Fruit fly (Drosophila melanogaster) whole organism, embryonic: ENCODE data around the gene Syx13.

Experiments used
- Asciz ChIP-seq: fragments of 200-800 bp; sonication (Bioruptor generic); optimal IDR thresholded peaks from 2 replicates; lab custom pipeline; 2017; ENCODE audit warnings: missing biosample characterization, mild to moderate bottlenecking, missing genetic modification characterization, missing genetic modification reagents
- Awh ChIP-seq: fragments of 200-800 bp; sonication (Bioruptor generic); IDR thresholded peaks from 2 replicates; pipeline ENCODE4, ENCODE4 v1.3.6; 2022; ENCODE audit warnings: missing biosample characterization, missing genetic modification characterization
- Bdp1 ChIP-seq: fragments of 200-800 bp; sonication (Bioruptor generic); optimal IDR thresholded peaks from 3 replicates; lab custom pipeline; 2016; ENCODE audit warnings: missing biosample characterization, missing genetic modification characterization
- CG11696 ChIP-seq: fragments of 200-800 bp; sonication (Bioruptor generic); IDR thresholded peaks from 2 replicates; pipeline ENCODE4 v1.3.6; 2022; ENCODE audit warnings: missing biosample characterization, missing genetic modification characterization
- CG16813 ChIP-seq: fragments of 200-800 bp; sonication (Bioruptor generic); IDR thresholded peaks from 3 replicates; pipeline ENCODE4 v1.3.6; 2022; ENCODE audit warnings: missing biosample characterization, missing genetic modification characterization; ENCODE audit not compliant: partially characterized antibody
- CG17361 ChIP-seq: fragments of 200-800 bp; sonication (Bioruptor generic); IDR thresholded peaks from 3 replicates; pipeline ENCODE4 v1.3.6; 2022; ENCODE audit warnings: missing biosample characterization, missing genetic modification characterization
- CG2129 ChIP-seq: fragments of 200-800 bp; sonication (Bioruptor generic); IDR thresholded peaks from 2 replicates; pipeline ENCODE4 v1.3.6; 2022; ENCODE audit warnings: missing biosample characterization, missing genetic modification characterization; ENCODE audit not compliant: partially characterized antibody
- CG2202 ChIP-seq: fragments of 200-800 bp; sonication (Bioruptor generic); optimal IDR thresholded peaks from 2 replicates; lab custom pipeline; 2018; ENCODE audit warnings: missing biosample characterization, mild to moderate bottlenecking, missing genetic modification characterization
- CG2678 ChIP-seq: fragments of 200-800 bp; sonication (Bioruptor generic); optimal IDR thresholded peaks from 3 replicates; lab custom pipeline; 2019; ENCODE audit warnings: missing biosample characterization, mild to moderate bottlenecking, missing genetic modification characterization, moderate library complexity
- CG2875 ChIP-seq: fragments of 200-800 bp; sonication (Bioruptor generic); optimal IDR thresholded peaks from 2 replicates; lab custom pipeline; 2017; ENCODE audit warnings: missing biosample characterization, mild to moderate bottlenecking, missing genetic modification characterization, missing genetic modification reagents
- CG32532 ChIP-seq: fragments of 200-800 bp; sonication (Bioruptor generic); IDR thresholded peaks from 2 replicates; pipeline ENCODE4 v1.3.6; 2022; ENCODE audit warnings: missing biosample characterization, missing genetic modification characterization
- CG4328 ChIP-seq: fragments of 200-800 bp; sonication (Bioruptor generic); optimal IDR thresholded peaks from 3 replicates; lab custom pipeline; 2017; ENCODE audit warnings: missing biosample characterization, missing genetic modification reagents, missing genetic modification characterization
- CG6175 ChIP-seq: fragments of 200-800 bp; sonication (Bioruptor generic); IDR thresholded peaks from 3 replicates; pipeline ENCODE4 v1.3.6; 2022; ENCODE audit warnings: missing biosample characterization, missing genetic modification characterization
- CG6254 ChIP-seq: fragments of 200-800 bp; sonication (Bioruptor generic); optimal IDR thresholded peaks from 3 replicates; lab custom pipeline; 2017; ENCODE audit warnings: mild to moderate bottlenecking, missing biosample characterization, missing genetic modification reagents, missing genetic modification characterization
- CG6791 ChIP-seq: fragments of 200-800 bp; sonication (Bioruptor generic); IDR thresholded peaks from 3 replicates; pipeline ENCODE4 v1.3.6; 2022; ENCODE audit warnings: missing biosample characterization, missing genetic modification characterization; ENCODE audit not compliant: partially characterized antibody
- CG8089 ChIP-seq: fragments of 200-800 bp; sonication (Bioruptor generic); optimal IDR thresholded peaks from 3 replicates; lab custom pipeline; 2016; ENCODE audit warnings: missing biosample characterization, missing genetic modification characterization
- CG8359 ChIP-seq: fragments of 200-800 bp; sonication (Bioruptor generic); optimal IDR thresholded peaks from 2 replicates; lab custom pipeline; 2017; ENCODE audit warnings: missing biosample characterization, mild to moderate bottlenecking, missing genetic modification characterization, borderline replicate concordance
- CG8478 ChIP-seq: fragments of >200 bp; optimal IDR thresholded peaks from 2 replicates; lab custom pipeline; 2018
- CG8765 ChIP-seq: fragments of 200-800 bp; sonication (Bioruptor generic); IDR thresholded peaks from 2 replicates; pipeline ENCODE4 v1.3.6; 2022; ENCODE audit warnings: missing biosample characterization, missing genetic modification characterization
- CHES-1-like ChIP-seq: fragments of 200-800 bp; sonication (Bioruptor generic); optimal IDR thresholded peaks from 2 replicates; lab custom pipeline; 2016; ENCODE audit warnings: missing biosample characterization, missing genetic modification characterization
- H15 ChIP-seq: fragments of 200-800 bp; sonication (Bioruptor generic); IDR thresholded peaks from 3 replicates; pipeline ENCODE4 v1.3.6; 2022; ENCODE audit warnings: missing biosample characterization, missing genetic modification characterization
- HLH3B ChIP-seq: fragments of 200-800 bp; sonication (Bioruptor generic); IDR thresholded peaks from 2 replicates; pipeline ENCODE4 v1.3.6; 2022; ENCODE audit warnings: missing biosample characterization, missing genetic modification characterization
- HLH54F ChIP-seq: fragments of 200-800 bp; sonication (Bioruptor generic); optimal IDR thresholded peaks from 3 replicates; lab custom pipeline; 2016; ENCODE audit warnings: missing biosample characterization, missing genetic modification characterization
- HmgD ChIP-seq: fragments of 200-800 bp; sonication (Bioruptor generic); optimal IDR thresholded peaks from 3 replicates; lab custom pipeline; 2016; ENCODE audit warnings: missing biosample characterization, missing genetic modification characterization
- Mad ChIP-seq: fragments of 200-800 bp; sonication (Bioruptor generic); optimal IDR thresholded peaks from 2 replicates; lab custom pipeline; 2016; ENCODE audit warnings: missing biosample characterization, missing genetic modification characterization
- Mes4 ChIP-seq: fragments of 200-800 bp; sonication (Bioruptor generic); optimal IDR thresholded peaks from 2 replicates; lab custom pipeline; 2016; ENCODE audit warnings: missing biosample characterization, missing genetic modification characterization
- Nf-YA ChIP-seq: fragments of 200-800 bp; sonication (Bioruptor generic); IDR thresholded peaks from 2 replicates; pipeline ENCODE4 v1.3.6; 2022; ENCODE audit warnings: missing biosample characterization, missing genetic modification characterization
- Nf-YB ChIP-seq: fragments of 200-800 bp; sonication (Bioruptor generic); optimal IDR thresholded peaks from 3 replicates; lab custom pipeline; 2019; ENCODE audit warnings: missing biosample characterization, mild to moderate bottlenecking, missing genetic modification characterization, moderate library complexity
- Pdp1 ChIP-seq, 2 experiments: fragments of 200-800 bp; sonication (Bioruptor generic); optimal IDR thresholded peaks; 3 replicates each; lab custom pipeline; 2016; ENCODE audit warnings: missing biosample characterization in 2 of 2, missing genetic modification characterization in 2 of 2, mild to moderate bottlenecking in 1 of 2, moderate library complexity in 1 of 2
- Ptx1 ChIP-seq: fragments of 200-800 bp; sonication (Bioruptor generic); IDR thresholded peaks from 2 replicates; pipeline ENCODE4 v1.3.6; 2022; ENCODE audit warnings: missing biosample characterization, missing genetic modification characterization
- Sry-β ChIP-seq: fragments of 200-800 bp; sonication (Bioruptor generic); optimal IDR thresholded peaks from 2 replicates; lab custom pipeline; 2018; ENCODE audit warnings: missing biosample characterization, mild to moderate bottlenecking, missing genetic modification characterization, moderate library complexity
- ap ChIP-seq: fragments of 200-800 bp; sonication (Bioruptor generic); IDR thresholded peaks from 2 replicates; pipeline ENCODE4 v1.3.6; 2022; ENCODE audit warnings: missing biosample characterization, missing genetic modification characterization
- bsh ChIP-seq, 2 experiments: fragments of 200-800 bp; sonication (Bioruptor generic); optimal IDR thresholded peaks; 2 replicates each; lab custom pipeline; 2017 to 2018; ENCODE audit warnings: mild to moderate bottlenecking in 2 of 2, missing biosample characterization in 2 of 2, missing genetic modification characterization in 2 of 2, moderate library complexity in 1 of 2
- danr ChIP-seq: fragments of 200-800 bp; sonication (Bioruptor generic); IDR thresholded peaks from 2 replicates; pipeline ENCODE4 v1.3.6; 2022; ENCODE audit warnings: missing biosample characterization, missing genetic modification characterization
- hb ChIP-seq: fragments of 200-800 bp; sonication (Bioruptor generic); IDR thresholded peaks from 3 replicates; pipeline ENCODE4 v1.3.6; 2022; ENCODE audit warnings: missing biosample characterization, missing genetic modification characterization; ENCODE audit not compliant: partially characterized antibody
- hbn ChIP-seq: fragments of 200-800 bp; sonication (Bioruptor generic); IDR thresholded peaks from 2 replicates; pipeline ENCODE4 v1.3.6; 2022; ENCODE audit warnings: missing biosample characterization, missing genetic modification characterization; ENCODE audit not compliant: partially characterized antibody
- hth ChIP-seq: fragments of >200 bp; optimal IDR thresholded peaks from 2 replicates; lab custom pipeline; 2017; ENCODE audit warnings: inconsistent platforms
- jumu ChIP-seq: fragments of 200-800 bp; sonication (Bioruptor generic); optimal IDR thresholded peaks from 3 replicates; lab custom pipeline; 2016; ENCODE audit warnings: missing biosample characterization, missing genetic modification characterization
- lilli ChIP-seq: fragments of 200-800 bp; sonication (Bioruptor generic); optimal IDR thresholded peaks from 3 replicates; lab custom pipeline; 2016; ENCODE audit warnings: missing biosample characterization, missing genetic modification characterization
- mld ChIP-seq: fragments of 200-800 bp; sonication (Bioruptor generic); IDR thresholded peaks from 3 replicates; pipeline ENCODE4 v1.3.6; 2022; ENCODE audit warnings: missing biosample characterization, missing genetic modification characterization; ENCODE audit not compliant: partially characterized antibody
- peb ChIP-seq: fragments of 200-800 bp; sonication (Bioruptor generic); IDR thresholded peaks from 2 replicates; pipeline ENCODE4 v1.3.6; 2022; ENCODE audit warnings: missing biosample characterization, missing genetic modification characterization
- phol ChIP-seq: fragments of 200-800 bp; sonication (Bioruptor generic); optimal IDR thresholded peaks from 3 replicates; lab custom pipeline; 2018; ENCODE audit warnings: missing biosample characterization, mild to moderate bottlenecking, missing genetic modification characterization, moderate library complexity
- pita ChIP-seq: fragments of 200-800 bp; sonication (Bioruptor generic); optimal IDR thresholded peaks from 2 replicates; lab custom pipeline; 2017; ENCODE audit warnings: missing biosample characterization, mild to moderate bottlenecking, missing genetic modification characterization
- prd ChIP-seq, 3 experiments: fragments of >200 bp in 2 of 3; fragments of 200-800 bp in 1 of 3; sonication (Bioruptor generic) in 1 of 3; optimal IDR thresholded peaks in 2 of 3; IDR thresholded peaks in 1 of 3; 2 replicates in 2 of 3; 3 replicates in 1 of 3; pipeline versions ENCODE4 v1.3.6 to Lab custom; 2017 to 2022; ENCODE audit warnings: missing biosample characterization in 1 of 3, missing genetic modification characterization in 1 of 3
- pzg ChIP-seq: fragments of 200-800 bp; sonication (Bioruptor generic); optimal IDR thresholded peaks from 3 replicates; lab custom pipeline; 2018; ENCODE audit warnings: missing biosample characterization, mild to moderate bottlenecking, missing genetic modification characterization, moderate library complexity
- sc ChIP-seq, 3 experiments: fragments of >200 bp in 2 of 3; fragments of 200-800 bp in 1 of 3; sonication (Bioruptor generic) in 1 of 3; optimal IDR thresholded peaks; 2 replicates in 2 of 3; 3 replicates in 1 of 3; lab custom pipeline; 2017; ENCODE audit warnings: mild to moderate bottlenecking in 1 of 3, missing biosample characterization in 1 of 3, missing genetic modification characterization in 1 of 3, missing genetic modification reagents in 1 of 3
- sim ChIP-seq: fragments of 200-800 bp; sonication (Bioruptor generic); IDR thresholded peaks from 2 replicates; pipeline ENCODE4 v1.3.6; 2022; ENCODE audit warnings: missing biosample characterization, missing genetic modification characterization
- sisA ChIP-seq: fragments of 200-800 bp; sonication (Bioruptor generic); IDR thresholded peaks from 2 replicates; pipeline ENCODE4 v1.3.6; 2022; ENCODE audit warnings: missing biosample characterization, missing genetic modification characterization
- slp2 ChIP-seq: fragments of 200-800 bp; sonication (Bioruptor generic); optimal IDR thresholded peaks from 2 replicates; lab custom pipeline; 2016; ENCODE audit warnings: missing biosample characterization, missing genetic modification characterization
- tin ChIP-seq: fragments of 200-800 bp; sonication (Bioruptor generic); optimal IDR thresholded peaks from 3 replicates; lab custom pipeline; 2016; ENCODE audit warnings: missing biosample characterization, missing genetic modification characterization
- yki ChIP-seq: fragments of >200 bp; optimal IDR thresholded peaks from 3 replicates; lab custom pipeline; 2018

Gene Syx13

DNA sequence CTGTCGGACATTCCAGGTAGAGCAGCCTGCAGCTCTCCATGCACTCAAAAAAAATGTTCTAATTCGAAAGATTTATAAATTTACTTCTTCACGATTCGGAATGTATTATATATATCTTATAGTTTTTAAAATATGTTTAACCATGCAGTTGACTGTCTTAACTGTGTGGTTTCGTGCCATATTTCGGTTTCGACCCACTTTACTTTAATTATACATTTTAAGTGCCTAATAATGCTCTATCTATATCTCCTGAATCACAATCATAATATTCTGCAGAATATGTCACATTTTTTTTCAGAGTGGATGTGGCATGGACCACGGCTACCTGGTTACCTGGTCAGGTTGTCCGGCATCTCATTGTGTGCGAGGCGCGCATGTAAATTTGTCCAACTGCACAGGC lies 5.4 kb downstream of the Syx13 start (continued):
- TF ChIP-seq bsh (GFP tag; optimal IDR thresholded peaks at IDR 0.05; lab: Kevin White, UChicago) (no peak), CG2678 (no peak), CG17361 (no peak), jumu (no peak), CG2129 (GFP tag; lab: Robert Waterston, UW) (no peak), CG11696 (GFP tag; lab: Robert Waterston, UW) (no peak), Asciz (GFP tag; lab: Kevin White, UChicago) (no peak), CG2875 (no peak), danr (GFP tag; lab: Robert Waterston, UW) (no peak), CG6254 (GFP tag; lab: Kevin White, UChicago) (no peak), yki (lab: Kevin White, UChicago) (no peak), Sry-β (no peak), tin (no peak), lilli (GFP tag; lab: Kevin White, UChicago) (no peak), Mes4 (GFP tag; lab: Kevin White, UChicago) (no peak), sim (no peak), pzg (GFP tag; lab: Kevin White, UChicago) (no peak), CG4328 (GFP tag; lab: Kevin White, UChicago) (no peak), CG2202 (tag; lab: Kevin White, UChicago) (no peak), Nf-YB (GFP tag; lab: Kevin White, UChicago) (no peak), Mad (GFP tag; lab: Kevin White, UChicago) (no peak), slp2 (GFP tag; lab: Kevin White, UChicago) (no peak), CG16813 (GFP tag; lab: Robert Waterston, UW) (no peak), H15 (GFP tag; lab: Robert Waterston, UW) (no peak), phol (tag; lab: Kevin White, UChicago) (peak; percentile 15), CHES-1-like (no peak), CG6791 (GFP tag; lab: Robert Waterston, UW) (no peak), Pdp1 (GFP tag; optimal IDR thresholded peaks at IDR 0.05; lab: Kevin White, UChicago) (no peak), hth (lab: Kevin White, UChicago) (no peak), prd (optimal IDR thresholded peaks at IDR 0.05; lab: Kevin White, UChicago) (no peak), prd (GFP tag; IDR thresholded peaks at IDR 0.05; lab: Robert Waterston, UW) (peak; percentile 4; the same call in 1 of the 3 replicates), sisA (GFP tag; lab: Robert Waterston, UW) (no peak), pita (GFP tag; lab: Kevin White, UChicago) (no peak), Bdp1 (GFP tag; lab: Kevin White, UChicago) (no peak), HLH3B (GFP tag; lab: Robert Waterston, UW) (no peak), ap (GFP tag; lab: Robert Waterston, UW) (no peak), CG8765 (GFP tag; lab: Robert Waterston, UW) (no peak), peb (GFP tag; lab: Robert Waterston, UW) (no peak), CG8478 (no peak), CG32532 (GFP tag; lab: Robert Waterston, UW) (no peak), CG8089 (GFP tag; lab: Kevin White, UChicago) (no peak), HmgD (GFP tag; lab: Kevin White, UChicago) (no peak), HLH54F (GFP tag; lab: Kevin White, UChicago) (no peak), sc (optimal IDR thresholded peaks at IDR 0.05; lab: Kevin White, UChicago) (no peak), sc (GFP tag; optimal IDR thresholded peaks at IDR 0.05; lab: Kevin White, UChicago) (no peak), mld (no peak), hb (GFP tag; lab: Robert Waterston, UW) (no peak), Nf-YA (GFP tag; lab: Robert Waterston, UW) (no peak), hbn (GFP tag; lab: Robert Waterston, UW) (no peak), Ptx1 (GFP tag; lab: Robert Waterston, UW) (no peak), CG6175 (GFP tag; lab: Robert Waterston, UW) (no peak), Awh (GFP tag; lab: Robert Waterston, UW) (0 out of 2 replicates have a peak, but pooled peaks have one; percentile 9), CG8359 (no peak)
